Fruit fly (Drosophila melanogaster) whole organism, adult: ENCODE measurements around the gene wol.

ENCODE experiments used
- CG11617 ChIP-seq: fragments of 200-800 bp; sonication (Bioruptor generic); optimal IDR thresholded peaks from 2 replicates; lab custom pipeline; 2017; ENCODE audit warnings: mild to moderate bottlenecking, missing biosample characterization, missing genetic modification reagents, missing genetic modification characterization
- CG12768 ChIP-seq: fragments of 200-800 bp; sonication (Bioruptor generic); optimal IDR thresholded peaks from 2 replicates; lab custom pipeline; 2017; ENCODE audit warnings: missing biosample characterization, missing genetic modification characterization, mild to moderate bottlenecking, moderate library complexity, missing genetic modification reagents
- CG14711 ChIP-seq: fragments of 200-800 bp; sonication (Bioruptor generic); optimal IDR thresholded peaks from 2 replicates; lab custom pipeline; 2018; ENCODE audit warnings: missing biosample characterization, mild to moderate bottlenecking, missing genetic modification characterization, moderate library complexity
- CG1620 ChIP-seq: fragments of 200-800 bp; sonication (Bioruptor generic); optimal IDR thresholded peaks from 2 replicates; lab custom pipeline; 2016; ENCODE audit warnings: missing biosample characterization, missing genetic modification characterization
- CG33017 ChIP-seq: fragments of 200-800 bp; sonication (Bioruptor generic); optimal IDR thresholded peaks from 2 replicates; lab custom pipeline; 2018; ENCODE audit warnings: missing biosample characterization, mild to moderate bottlenecking, missing genetic modification characterization, moderate library complexity
- CG5204 ChIP-seq: fragments of 200-800 bp; sonication (Bioruptor generic); optimal IDR thresholded peaks from 2 replicates; lab custom pipeline; 2016; ENCODE audit warnings: missing biosample characterization, missing genetic modification characterization
- CG7045 ChIP-seq: fragments of 200-800 bp; sonication (Bioruptor generic); optimal IDR thresholded peaks from 2 replicates; lab custom pipeline; 2017; ENCODE audit warnings: missing biosample characterization, mild to moderate bottlenecking, missing genetic modification characterization
- CG7101 ChIP-seq: fragments of 200-800 bp; sonication (Bioruptor generic); optimal IDR thresholded peaks from 2 replicates; lab custom pipeline; 2018; ENCODE audit warnings: missing biosample characterization, mild to moderate bottlenecking, missing genetic modification characterization, moderate library complexity
- Clk ChIP-seq: fragments of 200-800 bp; sonication (Bioruptor generic); optimal IDR thresholded peaks from 2 replicates; lab custom pipeline; 2017; ENCODE audit warnings: missing biosample characterization, missing genetic modification characterization
- Crg-1 ChIP-seq: fragments of 200-800 bp; sonication (Bioruptor generic); optimal IDR thresholded peaks from 2 replicates; lab custom pipeline; 2016; ENCODE audit warnings: missing biosample characterization, missing genetic modification characterization
- Hr96 ChIP-seq: fragments of 200-800 bp; sonication (Bioruptor generic); optimal IDR thresholded peaks from 2 replicates; lab custom pipeline; 2016; ENCODE audit warnings: missing biosample characterization, missing genetic modification characterization
- Mnt ChIP-seq: fragments of 200-800 bp; sonication (Bioruptor generic); optimal IDR thresholded peaks from 2 replicates; lab custom pipeline; 2016; ENCODE audit warnings: missing biosample characterization, mild to moderate bottlenecking, missing genetic modification characterization
- bab1 ChIP-seq: fragments of 200-800 bp; sonication (Bioruptor generic); optimal IDR thresholded peaks from 3 replicates; lab custom pipeline; 2019; ENCODE audit warnings: missing biosample characterization, mild to moderate bottlenecking, missing genetic modification characterization, moderate library complexity
- cic ChIP-seq: fragments of 200-800 bp; sonication (Bioruptor generic); optimal IDR thresholded peaks from 2 replicates; lab custom pipeline; 2017; ENCODE audit warnings: missing biosample characterization, mild to moderate bottlenecking, missing genetic modification characterization, moderate library complexity
- cnc ChIP-seq, 2 experiments: fragments of >200 bp; optimal IDR thresholded peaks; 2 replicates each; lab custom pipeline; 2017
- kay ChIP-seq: fragments of 200-800 bp; sonication (Bioruptor generic); peaks from one replicate; lab custom pipeline; 2016; ENCODE audit warnings: missing biosample characterization, missing genetic modification characterization, borderline replicate concordance
- ovo ChIP-seq: fragments of 200-800 bp; sonication (Bioruptor generic); optimal IDR thresholded peaks from 2 replicates; lab custom pipeline; 2016; ENCODE audit warnings: missing biosample characterization, missing genetic modification characterization
- pad ChIP-seq: fragments of 200-800 bp; sonication (Bioruptor generic); optimal IDR thresholded peaks from 3 replicates; lab custom pipeline; 2017; ENCODE audit warnings: missing biosample characterization, missing genetic modification characterization, mild to moderate bottlenecking, moderate library complexity, missing genetic modification reagents
- tj ChIP-seq: fragments of 200-800 bp; sonication (Bioruptor generic); optimal IDR thresholded peaks from 3 replicates; lab custom pipeline; 2017; ENCODE audit warnings: missing biosample characterization, mild to moderate bottlenecking, missing genetic modification characterization, moderate library complexity
- toe ChIP-seq: fragments of 200-800 bp; sonication (Bioruptor generic); optimal IDR thresholded peaks from 2 replicates; lab custom pipeline; 2016; ENCODE audit warnings: missing biosample characterization, missing genetic modification characterization

wol gene

DNA sequence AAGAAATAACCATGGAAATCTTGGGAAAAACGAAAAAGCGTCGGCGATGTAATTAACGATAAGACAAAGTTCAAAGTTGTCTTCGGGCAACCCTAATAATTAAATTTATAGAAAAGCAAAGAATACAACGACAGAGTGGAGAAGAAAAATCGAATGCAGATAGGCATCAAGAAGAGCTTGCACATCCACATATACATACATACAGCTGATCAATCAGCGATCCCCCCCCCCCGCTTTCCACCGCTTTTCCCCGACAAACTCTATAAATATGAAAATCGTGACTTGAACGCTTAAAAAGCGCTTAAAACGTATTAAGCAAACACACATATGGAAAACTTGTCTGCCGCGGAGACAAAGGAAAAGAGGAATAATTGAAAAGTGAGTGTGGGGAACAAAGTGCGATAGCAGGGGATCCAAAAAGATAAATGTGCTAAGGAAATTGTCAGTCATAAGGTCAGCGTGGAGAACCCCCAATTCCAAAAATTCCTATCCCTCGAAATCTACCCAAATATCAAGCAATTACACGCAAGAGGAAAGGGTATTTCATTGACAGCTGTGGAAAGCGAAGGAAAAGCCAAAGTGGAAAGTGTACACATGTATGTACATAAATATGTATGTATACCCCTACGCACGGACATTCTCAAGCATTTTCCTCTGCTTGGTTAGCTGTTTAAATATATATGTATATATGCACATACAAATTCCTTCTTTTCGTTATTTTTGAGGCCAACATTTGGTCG is 13.3 kb downstream of the wol start:
- no peak for TF ChIP-seq kay (GFP tag; lab: Kevin White, UChicago)
- TF ChIP-seq CG5204 (GFP tag; lab: Kevin White, UChicago): no peak
- TF ChIP-seq bab1 (GFP tag; lab: Kevin White, UChicago): no peak
- no peak for TF ChIP-seq CG1620 (GFP tag; lab: Kevin White, UChicago)
- no peak for TF ChIP-seq tj (GFP tag; lab: Kevin White, UChicago)
- no peak for TF ChIP-seq ovo (GFP tag; lab: Kevin White, UChicago)
- no peak for TF ChIP-seq Clk
- TF ChIP-seq CG12768 (GFP tag; lab: Kevin White, UChicago): no peak
- no peak for TF ChIP-seq cnc (optimal IDR thresholded peaks at IDR 0.05; lab: Kevin White, UChicago)
- TF ChIP-seq CG11617 (GFP tag; lab: Kevin White, UChicago): no peak
- no peak for TF ChIP-seq Mnt
- TF ChIP-seq CG7101: no peak

- TF ChIP-seq CG5204 (GFP tag; lab: Kevin White, UChicago) (no peak), ovo (GFP tag; lab: Kevin White, UChicago) (no peak), Mnt (no peak), Hr96 (GFP tag; lab: Kevin White, UChicago) (no peak), Clk (no peak), CG1620 (GFP tag; lab: Kevin White, UChicago) (no peak), cnc (optimal IDR thresholded peaks at IDR 0.05; lab: Kevin White, UChicago) (no peak), CG14711 (no peak), bab1 (GFP tag; lab: Kevin White, UChicago) (no peak), CG33017 (no peak)
Measured at dm6 chr2L:8288087-8288486, 14.7 kb downstream of the wol start.

- TF ChIP-seq Hr96 (GFP tag; lab: Kevin White, UChicago) (no peak), tj (GFP tag; lab: Kevin White, UChicago) (no peak), Clk (no peak), pad (GFP tag; lab: Kevin White, UChicago) (no peak)
Measured at dm6 chr2L:8286595-8286994, 16.2 kb downstream of the wol start.

- no peak for TF ChIP-seq CG33017
- TF ChIP-seq CG5204 (GFP tag; lab: Kevin White, UChicago): no peak
- TF ChIP-seq CG7101: no peak
- TF ChIP-seq Hr96 (GFP tag; lab: Kevin White, UChicago): no peak
- no peak for TF ChIP-seq CG11617 (GFP tag; lab: Kevin White, UChicago)
- TF ChIP-seq CG1620 (GFP tag; lab: Kevin White, UChicago): no peak
- TF ChIP-seq CG14711: no peak
- no peak for TF ChIP-seq Mnt
- TF ChIP-seq cic (GFP tag; lab: Kevin White, UChicago): no peak
- no peak for TF ChIP-seq cnc (optimal IDR thresholded peaks at IDR 0.05; lab: Kevin White, UChicago)
Measured at dm6 chr2L:8284913-8285619, 17.7 kb downstream of the wol start.

dm6 chr2L:8281872-8282271 is 20.9 kb downstream of the wol start:
- TF ChIP-seq CG33017 (no peak), kay (GFP tag; lab: Kevin White, UChicago) (no peak), toe (GFP tag; lab: Kevin White, UChicago) (no peak), Clk (no peak), ovo (GFP tag; lab: Kevin White, UChicago) (no peak), cic (GFP tag; lab: Kevin White, UChicago) (no peak), CG1620 (GFP tag; lab: Kevin White, UChicago) (no peak), CG12768 (GFP tag; lab: Kevin White, UChicago) (no peak), CG5204 (GFP tag; lab: Kevin White, UChicago) (no peak), CG7045 (GFP tag; lab: Kevin White, UChicago) (no peak), CG14711 (no peak), cnc (optimal IDR thresholded peaks at IDR 0.05; lab: Kevin White, UChicago) (no peak), CG11617 (GFP tag; lab: Kevin White, UChicago) (no peak), CG7101 (no peak), tj (GFP tag; lab: Kevin White, UChicago) (no peak), Mnt (no peak), pad (GFP tag; lab: Kevin White, UChicago) (no peak), Crg-1 (GFP tag; lab: Kevin White, UChicago) (no peak)

DNA sequence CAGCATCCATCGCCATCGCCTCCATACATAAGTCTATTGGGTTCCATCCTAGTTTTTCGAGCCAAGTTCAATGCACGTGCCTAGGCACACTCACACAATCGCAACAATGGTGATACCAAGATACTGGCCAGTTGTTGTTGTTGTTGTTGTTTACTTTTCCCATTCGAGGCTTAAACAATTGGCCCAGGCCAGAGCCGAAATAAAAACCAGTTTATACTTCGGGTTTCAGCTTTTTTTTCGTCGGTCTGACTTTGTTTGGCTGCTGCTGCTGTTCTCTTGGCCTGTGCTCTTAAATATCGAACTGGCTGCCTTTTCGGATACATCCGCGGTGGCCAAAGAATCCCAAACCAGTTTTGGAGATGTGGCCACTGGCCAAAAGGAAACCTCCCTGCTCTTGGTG is 22.6 kb downstream of the wol start:
- no peak for TF ChIP-seq cic (GFP tag; lab: Kevin White, UChicago)
- TF ChIP-seq toe (GFP tag; lab: Kevin White, UChicago): no peak
- TF ChIP-seq Clk: no peak
- TF ChIP-seq CG7045 (GFP tag; lab: Kevin White, UChicago): no peak
- TF ChIP-seq CG14711: no peak
- TF ChIP-seq CG33017: no peak
- TF ChIP-seq ovo (GFP tag; lab: Kevin White, UChicago): no peak
- no peak for TF ChIP-seq CG5204 (GFP tag; lab: Kevin White, UChicago)
- TF ChIP-seq pad (GFP tag; lab: Kevin White, UChicago): no peak
- TF ChIP-seq CG1620 (GFP tag; lab: Kevin White, UChicago): no peak
- TF ChIP-seq Crg-1 (GFP tag; lab: Kevin White, UChicago): no peak
- no peak for TF ChIP-seq cnc (optimal IDR thresholded peaks at IDR 0.05; lab: Kevin White, UChicago)
- TF ChIP-seq bab1 (GFP tag; lab: Kevin White, UChicago): no peak
- TF ChIP-seq Mnt: no peak
- no peak for TF ChIP-seq Hr96 (GFP tag; lab: Kevin White, UChicago)
- TF ChIP-seq CG11617 (GFP tag; lab: Kevin White, UChicago): no peak
